Worm (Caenorhabditis elegans) whole organism, L4 larva: ENCODE measurements around the gene ubc-1.

Experiments
- ZK546.5 ChIP-seq, 2 experiments: sonication (generic microtip); optimal IDR thresholded peaks; 2 replicates each; lab custom pipeline; 2017; ENCODE audit warnings: missing biosample characterization in 2 of 2, missing genetic modification characterization in 2 of 2
- fkh-10 ChIP-seq: fragments of 150-350 bp; optimal IDR thresholded peaks from 2 replicates; lab custom pipeline; 2014; ENCODE audit warnings: missing biosample characterization, missing genetic modification reagents, missing genetic modification characterization
- hlh-11 ChIP-seq: fragments of 200-800 bp; sonication (Bioruptor generic); optimal IDR thresholded peaks from 2 replicates; lab custom pipeline; 2018; ENCODE audit warnings: mild to moderate bottlenecking, missing genetic modification characterization, missing compliant biosample characterization
- lin-39 ChIP-seq: fragments of 150-350 bp; optimal IDR thresholded peaks from 2 replicates; lab custom pipeline; 2014; ENCODE audit warnings: missing biosample characterization, missing genetic modification reagents, missing genetic modification characterization
- nhr-102 ChIP-seq: sonication (generic microtip); optimal IDR thresholded peaks from 2 replicates; lab custom pipeline; 2016; ENCODE audit warnings: mild to moderate bottlenecking, missing genetic modification characterization, moderate library complexity, missing compliant biosample characterization
- nhr-237 ChIP-seq: sonication (generic microtip); optimal IDR thresholded peaks from 2 replicates; lab custom pipeline; 2017; ENCODE audit warnings: missing biosample characterization, missing genetic modification characterization
- nhr-76 ChIP-seq: fragments of 150-350 bp; optimal IDR thresholded peaks from 2 replicates; lab custom pipeline; 2014; ENCODE audit warnings: missing biosample characterization, missing genetic modification characterization
- unc-62 ChIP-seq, 3 experiments: fragments of 150-350 bp in 1 of 3; sonication (generic microtip); optimal IDR thresholded peaks in 2 of 3; peaks in 1 of 3; 1 replicate in 1 of 3; 2 replicates in 2 of 3; lab custom pipeline; 2014 to 2017; ENCODE audit warnings: missing biosample characterization in 3 of 3, missing genetic modification characterization in 3 of 3, missing genetic modification reagents in 3 of 3, missing genotype in 1 of 3
- ztf-7 ChIP-seq: fragments of 150-350 bp; optimal IDR thresholded peaks from 2 replicates; lab custom pipeline; 2014; ENCODE audit warnings: missing biosample characterization, missing genetic modification characterization

DNA sequence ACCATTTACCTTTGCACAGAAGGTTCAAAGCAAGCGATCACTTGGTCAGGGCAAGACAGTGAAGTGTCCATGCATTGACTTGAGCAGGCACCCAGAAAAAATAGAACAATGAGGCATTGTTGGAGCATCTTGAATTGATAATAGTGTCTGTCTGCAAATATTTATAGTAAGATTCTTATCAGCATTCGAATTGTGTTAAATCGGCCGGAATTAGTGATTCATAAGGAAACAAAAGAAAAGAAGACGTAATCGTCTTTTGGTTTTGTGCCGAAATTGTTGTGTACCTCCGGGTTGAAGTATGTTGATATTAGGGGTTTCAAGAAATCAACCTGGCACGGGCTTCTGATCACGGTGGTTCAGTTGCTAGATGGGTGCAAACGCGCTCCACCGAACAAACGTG is 17.4 kb downstream of the ubc-1 start, which contains the start of gene F49F1.5:
- no peak for TF ChIP-seq nhr-237 (tag; lab: Kevin White, UChicago)
- no peak for TF ChIP-seq ztf-7 (tag; lab: Kevin White, UChicago)
- TF ChIP-seq hlh-11 (tag; lab: Kevin White, UChicago) = no peak
- no peak for TF ChIP-seq nhr-76 (tag; lab: Kevin White, UChicago)
- no peak for TF ChIP-seq fkh-10 (GFP tag; lab: Kevin White, UChicago)
- TF ChIP-seq unc-62 (GFP tag; optimal IDR thresholded peaks at IDR 0.05 in 1 of 2; lab: Kevin White, UChicago) = no peak
- TF ChIP-seq unc-62 (tag; optimal IDR thresholded peaks at IDR 0.05; lab: Kevin White, UChicago) = no peak
- TF ChIP-seq ZK546.5 (tag; optimal IDR thresholded peaks at IDR 0.05; lab: Kevin White, UChicago) = no peak
- TF ChIP-seq lin-39 (tag; lab: Kevin White, UChicago) = no peak
- no peak for TF ChIP-seq nhr-102 (tag; lab: Kevin White, UChicago)
